Worm (Caenorhabditis elegans) whole organism, L2 larva: Measurements from ENCODE around the gene F39G3.4.

ENCODE experiments used
- ceh-82 ChIP-seq: fragments of 150-350 bp; optimal IDR thresholded peaks from 2 replicates; lab custom pipeline; 2014; ENCODE audit warnings: missing biosample characterization, missing genetic modification characterization
- nhr-237 ChIP-seq: fragments of 150-350 bp; optimal IDR thresholded peaks from 2 replicates; lab custom pipeline; 2014; ENCODE audit warnings: missing biosample characterization, missing genetic modification characterization

DNA sequence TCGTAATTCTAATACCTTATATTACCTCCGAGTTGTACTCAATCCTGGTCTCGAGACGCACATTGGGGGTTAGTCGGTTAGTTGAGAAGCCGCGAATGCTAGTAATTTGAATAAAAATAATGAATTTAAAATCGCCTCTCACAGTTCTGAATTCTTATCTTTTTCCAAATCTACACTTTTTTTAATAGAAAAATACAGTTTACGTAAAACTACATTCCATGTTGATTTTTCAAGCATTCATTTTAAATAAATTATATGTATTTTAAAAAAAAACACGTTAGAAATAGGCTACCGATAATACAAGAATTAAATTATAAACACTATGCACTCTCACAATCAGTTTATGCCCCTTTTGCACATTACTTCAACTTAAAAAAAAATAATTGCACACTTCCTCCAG lies 45.1 kb downstream of the F39G3.4 start, which contains the start of gene C18G1.9:
- TF ChIP-seq nhr-237, result no peak
- TF ChIP-seq ceh-82 (tag; lab: Kevin White, UChicago), result no peak
